Fruit fly (Drosophila melanogaster) whole organism: ENCODE results near the gene Tim8.

Experiments used
- CG8478 ChIP-seq: fragments of >200 bp; optimal IDR thresholded peaks from 2 replicates; lab custom pipeline; 2018; ENCODE audit warnings: inconsistent platforms
- Dll ChIP-seq: fragments of >200 bp; optimal IDR thresholded peaks from 2 replicates; lab custom pipeline; 2017
- pan ChIP-seq: fragments of >200 bp; optimal IDR thresholded peaks from 2 replicates; lab custom pipeline; 2017
- psq ChIP-seq: fragments of >200 bp; optimal IDR thresholded peaks from 2 replicates; lab custom pipeline; 2017
- usp ChIP-seq: fragments of >200 bp; optimal IDR thresholded peaks from 2 replicates; lab custom pipeline; 2017; ENCODE audit warnings: missing biosample characterization, missing genetic modification characterization, mixed read lengths

DNA sequence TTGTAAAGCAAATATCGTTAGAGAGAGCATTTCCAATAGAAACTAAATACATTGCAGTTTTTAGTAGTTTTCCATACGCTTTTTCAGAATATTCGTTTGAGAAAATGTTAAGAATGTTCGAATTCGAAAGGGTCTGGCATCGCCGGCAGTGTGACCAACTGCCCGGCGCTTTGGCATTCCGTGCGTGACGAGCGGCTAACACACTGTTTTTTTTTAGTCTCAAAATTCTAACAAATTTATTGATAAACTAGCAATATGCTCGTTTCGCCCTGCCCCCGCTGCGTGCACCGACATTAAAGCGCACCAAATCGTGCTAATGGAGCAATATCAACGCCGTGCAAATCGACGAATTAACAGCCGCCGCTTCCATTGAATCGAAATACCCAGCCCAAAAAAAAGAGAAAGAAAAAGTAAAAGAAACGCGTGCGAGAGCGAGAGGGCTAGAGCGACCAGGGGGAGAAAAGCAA lies 12.5 kb upstream of the Tim8 start, which contains the start of gene dsh:
- TF ChIP-seq pan (lab: Kevin White, UChicago) (no peak), Dll (no peak), psq (lab: Kevin White, UChicago) (no peak), CG8478 (no peak), usp (GFP tag; lab: Kevin White, UChicago) (no peak)
